Fruit fly (Drosophila melanogaster): ENCODE results near the gene SclA.

DNA sequence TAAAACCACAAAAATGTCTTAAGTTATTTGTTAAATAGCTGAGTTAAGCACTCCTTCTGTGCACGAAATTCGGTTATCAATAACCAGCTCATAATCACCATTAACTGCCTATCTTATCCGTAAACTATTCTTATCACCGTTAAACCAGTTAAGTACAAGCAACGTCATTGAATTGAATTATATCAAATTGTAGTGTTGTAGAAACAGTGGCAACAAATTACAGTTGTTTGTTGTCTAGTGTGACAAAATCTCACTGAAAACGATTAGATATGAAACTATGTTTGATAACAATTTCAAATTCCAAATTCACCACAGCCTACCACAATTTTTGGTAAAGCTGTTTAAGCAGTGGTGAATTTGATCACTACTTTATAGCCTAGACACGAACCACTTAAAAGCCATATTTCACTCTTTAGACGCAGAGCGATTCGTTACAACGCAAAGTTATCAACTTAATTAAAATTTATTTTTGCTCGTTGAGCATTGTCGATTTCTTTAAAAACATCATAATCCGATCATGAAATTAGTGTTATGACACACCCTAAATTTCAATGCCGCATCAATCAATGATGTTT lies 36.1 kb upstream of the SclA start:
- TF ChIP-seq pan (optimal IDR thresholded peaks at IDR 0.05) (no peak), CG8478 (optimal IDR thresholded peaks at IDR 0.05) (no peak)
